Worm (Caenorhabditis elegans) whole organism, young adult: ENCODE results near the gene rpl-38.

Source experiments
- B0261.1 ChIP-seq: sonication (generic microtip); optimal IDR thresholded peaks from 2 replicates; lab custom pipeline; 2016; ENCODE audit warnings: mild to moderate bottlenecking, missing genetic modification characterization, moderate library complexity, missing compliant biosample characterization
- B0336.3 ChIP-seq: fragments of 200-800 bp; sonication (Bioruptor generic); IDR thresholded peaks from 2 replicates; pipeline ENCODE4 v1.3.6; 2022; ENCODE audit warnings: missing genetic modification characterization, missing compliant biosample characterization
- C17E4.6 ChIP-seq: fragments of 200-800 bp; sonication (Bioruptor generic); IDR thresholded peaks from 2 replicates; pipeline ENCODE4 v1.3.6; 2022; ENCODE audit warnings: missing genetic modification reagents, missing genetic modification characterization, missing compliant biosample characterization
- D2030.7 ChIP-seq: fragments of 200-800 bp; sonication (Bioruptor generic); IDR thresholded peaks from 2 replicates; pipeline ENCODE4 v1.3.6; 2022; ENCODE audit warnings: missing genetic modification reagents, missing genetic modification characterization, missing compliant biosample characterization
- F33H1.4 ChIP-seq: fragments of 200-800 bp; sonication (Bioruptor generic); IDR thresholded peaks from 2 replicates; pipeline ENCODE4 v1.3.6; 2022; ENCODE audit warnings: missing genetic modification reagents, missing genetic modification characterization, missing compliant biosample characterization
- F39B2.1 ChIP-seq: fragments of 200-800 bp; sonication (Bioruptor generic); IDR thresholded peaks from 2 replicates; pipeline ENCODE4 v1.3.6; 2022; ENCODE audit warnings: missing genetic modification reagents, missing genetic modification characterization, missing compliant biosample characterization
- F52B5.7 ChIP-seq: sonication (generic microtip); optimal IDR thresholded peaks from 2 replicates; lab custom pipeline; 2016; ENCODE audit warnings: mild to moderate bottlenecking, missing genetic modification characterization, missing compliant biosample characterization
- F57A8.1 ChIP-seq: fragments of 200-800 bp; sonication (Bioruptor generic); optimal IDR thresholded peaks from 2 replicates; lab custom pipeline; 2018; ENCODE audit warnings: mild to moderate bottlenecking, missing genetic modification characterization, moderate library complexity, missing compliant biosample characterization
- T26A5.8 ChIP-seq: sonication (generic microtip); optimal IDR thresholded peaks from 2 replicates; lab custom pipeline; 2016; ENCODE audit warnings: missing genetic modification characterization, missing compliant biosample characterization
- Y79H2A.3 ChIP-seq: fragments of 200-800 bp; sonication (Bioruptor generic); conservative IDR thresholded peaks from 2 replicates; pipeline ENCODE4 v1.3.6; 2022; ENCODE audit warnings: missing genetic modification reagents, missing genetic modification characterization, missing compliant biosample characterization
- Y95B8A.8 ChIP-seq: fragments of 200-800 bp; sonication (Bioruptor generic); IDR thresholded peaks from 2 replicates; pipeline ENCODE4 v1.3.6; 2022; ENCODE audit warnings: missing genetic modification reagents, missing genetic modification characterization, missing compliant biosample characterization
- ZK185.1 ChIP-seq: sonication (generic microtip); optimal IDR thresholded peaks from 2 replicates; lab custom pipeline; 2016; ENCODE audit warnings: mild to moderate bottlenecking, missing genetic modification characterization, missing compliant biosample characterization; ENCODE audit not compliant: poor library complexity, severe bottlenecking
- atf-7 ChIP-seq: sonication (generic microtip); optimal IDR thresholded peaks from 2 replicates; lab custom pipeline; 2017; ENCODE audit warnings: mild to moderate bottlenecking, missing genetic modification characterization, missing compliant biosample characterization
- attf-3 ChIP-seq: fragments of 200-800 bp; sonication (Bioruptor generic); conservative IDR thresholded peaks from 2 replicates; pipeline ENCODE4 v1.3.6; 2022; ENCODE audit warnings: missing genetic modification reagents, missing genetic modification characterization, missing compliant biosample characterization
- attf-5 ChIP-seq: fragments of 200-800 bp; sonication (Bioruptor generic); optimal IDR thresholded peaks from 2 replicates; lab custom pipeline; 2018; ENCODE audit warnings: mild to moderate bottlenecking, missing genetic modification characterization, missing compliant biosample characterization
- ccch-3 ChIP-seq: fragments of 200-800 bp; sonication (Bioruptor generic); optimal IDR thresholded peaks from 2 replicates; lab custom pipeline; 2018; ENCODE audit warnings: mild to moderate bottlenecking, missing genetic modification characterization, missing compliant biosample characterization
- ceh-27 ChIP-seq: fragments of 200-800 bp; sonication (Bioruptor generic); optimal IDR thresholded peaks from 2 replicates; lab custom pipeline; 2018; ENCODE audit warnings: mild to moderate bottlenecking, missing genetic modification characterization, moderate library complexity, missing compliant biosample characterization
- chd-7 ChIP-seq: sonication (generic microtip); optimal IDR thresholded peaks from 2 replicates; lab custom pipeline; 2016; ENCODE audit warnings: mild to moderate bottlenecking, missing genetic modification characterization, moderate library complexity, missing compliant biosample characterization
- dpl-1 ChIP-seq: fragments of 150-350 bp; optimal IDR thresholded peaks from 2 replicates; lab custom pipeline; 2014; ENCODE audit warnings: missing biosample characterization, missing genetic modification reagents, missing genetic modification characterization
- egl-18 ChIP-seq: fragments of 200-800 bp; sonication (Bioruptor generic); IDR thresholded peaks from 2 replicates; pipeline ENCODE4 v1.3.6; 2022; ENCODE audit warnings: missing genetic modification reagents, missing genetic modification characterization, missing compliant biosample characterization
- ekl-4 ChIP-seq: fragments of 200-800 bp; sonication (Bioruptor generic); IDR thresholded peaks from 2 replicates; pipeline ENCODE4 v1.3.6; 2022; ENCODE audit warnings: missing genetic modification reagents, missing genetic modification characterization, missing compliant biosample characterization
- hsf-1 ChIP-seq: fragments of 200-800 bp; sonication (Bioruptor generic); IDR thresholded peaks from 2 replicates; pipeline ENCODE4 v1.3.6; 2022; ENCODE audit warnings: missing genetic modification reagents, missing genetic modification characterization, missing compliant biosample characterization
- lin-26 ChIP-seq: fragments of 200-800 bp; sonication (Bioruptor generic); IDR thresholded peaks from 2 replicates; pipeline ENCODE4 v1.3.6; 2022; ENCODE audit warnings: missing genetic modification reagents, missing genetic modification characterization, missing compliant biosample characterization
- lin-35 ChIP-seq, 3 experiments: fragments of 150-350 bp in 2 of 3; sonication (generic microtip) in 1 of 3; optimal IDR thresholded peaks; 2 replicates each; lab custom pipeline; 2014 to 2018; ENCODE audit warnings: missing biosample characterization in 3 of 3, missing genetic modification characterization in 3 of 3, missing genetic modification reagents in 3 of 3
- lsy-27 ChIP-seq: sonication (generic microtip); optimal IDR thresholded peaks from 2 replicates; lab custom pipeline; 2017; ENCODE audit warnings: missing genetic modification characterization, mild to moderate bottlenecking, missing compliant biosample characterization, antibody characterized with exemption, missing genotype, borderline replicate concordance; ENCODE audit not compliant: insufficient read depth
- madf-8 ChIP-seq: fragments of 200-800 bp; sonication (Bioruptor generic); conservative IDR thresholded peaks from 2 replicates; pipeline ENCODE4 v1.3.6; 2022; ENCODE audit warnings: missing genetic modification reagents, missing genetic modification characterization, missing compliant biosample characterization
- mes-4 ChIP-seq: sonication (generic microtip); optimal IDR thresholded peaks from 2 replicates; lab custom pipeline; 2016; ENCODE audit warnings: missing genotype, missing genetic modification characterization, missing compliant biosample characterization
- nfya-1 ChIP-seq: sonication (generic microtip); optimal IDR thresholded peaks from 2 replicates; lab custom pipeline; 2017; ENCODE audit warnings: antibody characterized with exemption, missing compliant biosample characterization, missing genetic modification characterization, borderline replicate concordance; ENCODE audit not compliant: insufficient read depth
- nhr-80 ChIP-seq: sonication (generic microtip); optimal IDR thresholded peaks from 2 replicates; lab custom pipeline; 2016; ENCODE audit warnings: missing genetic modification characterization, missing compliant biosample characterization
- nhr-90 ChIP-seq: sonication (generic microtip); optimal IDR thresholded peaks from 2 replicates; lab custom pipeline; 2016; ENCODE audit warnings: missing genotype, mild to moderate bottlenecking, missing genetic modification characterization, missing compliant biosample characterization
- somi-1 ChIP-seq: fragments of 200-800 bp; sonication (Bioruptor generic); optimal IDR thresholded peaks from 2 replicates; lab custom pipeline; 2018; ENCODE audit warnings: mild to moderate bottlenecking, missing genetic modification characterization, missing compliant biosample characterization
- unc-130 ChIP-seq: sonication (generic microtip); optimal IDR thresholded peaks from 2 replicates; lab custom pipeline; 2016; ENCODE audit warnings: missing genetic modification reagents, missing genetic modification characterization, missing compliant biosample characterization
- ztf-18 ChIP-seq: sonication (generic microtip); optimal IDR thresholded peaks from 2 replicates; lab custom pipeline; 2016; ENCODE audit warnings: missing genotype, mild to moderate bottlenecking, missing genetic modification characterization, missing compliant biosample characterization

Gene rpl-38

DNA sequence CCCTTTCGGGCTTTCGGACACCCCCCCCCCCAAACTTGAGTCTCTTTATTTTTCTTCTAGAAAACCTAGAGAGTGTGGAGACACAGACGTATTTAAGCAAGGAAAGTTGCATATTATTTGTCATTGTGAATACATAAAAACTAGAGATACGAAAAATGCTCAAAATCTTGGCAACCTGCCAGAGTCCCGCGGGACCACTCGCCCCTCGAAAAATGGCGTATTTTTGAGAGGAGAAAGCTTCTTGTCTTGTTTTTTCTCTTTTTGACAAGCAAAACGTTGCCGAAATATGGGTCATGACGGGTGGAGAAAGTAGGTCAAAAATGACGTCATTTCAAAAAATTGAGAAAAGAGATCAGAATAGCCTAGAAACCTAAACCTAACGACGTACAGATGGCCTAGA lies 8.4 kb downstream of the rpl-38 start:
- TF ChIP-seq C17E4.6 (GFP tag; lab: Robert Waterston, UW), result no peak
- TF ChIP-seq F33H1.4 (GFP tag; lab: Robert Waterston, UW), result no peak
- peak; percentile 15 for TF ChIP-seq atf-7

DNA sequence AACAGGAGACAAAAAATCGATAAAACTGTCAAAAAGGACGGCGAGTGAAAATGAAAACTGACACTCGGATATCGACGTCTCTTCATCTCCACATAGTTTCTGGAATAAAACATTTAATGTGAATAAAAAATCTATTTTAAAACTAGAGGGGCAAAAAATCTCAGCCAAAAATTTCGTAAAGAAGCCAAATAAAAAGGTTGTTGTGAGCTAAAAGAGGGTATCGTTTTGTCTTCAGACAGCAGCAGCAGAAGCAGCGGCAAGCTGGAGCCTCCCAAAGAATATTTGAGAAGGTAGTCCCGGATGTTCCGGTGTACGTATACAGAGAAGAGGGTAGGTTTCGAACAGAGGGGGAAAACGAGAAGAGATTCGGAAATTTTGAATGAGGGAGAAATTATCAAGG lies 10.0 kb downstream of the rpl-38 start, which contains the start of gene lgc-31:
Gene lgc-31 (minus strand): TSS at position 101 of the 400 bp plus-strand sequence.
- no peak for TF ChIP-seq dpl-1 (GFP tag; lab: Kevin White, UChicago)
- no peak for TF ChIP-seq Y79H2A.3
- no peak for TF ChIP-seq B0261.1
- no peak for TF ChIP-seq nfya-1 (tag; lab: Kevin White, UChicago)
- no peak for TF ChIP-seq D2030.7 (GFP tag; lab: Robert Waterston, UW)
- no peak for TF ChIP-seq hsf-1
- no peak for TF ChIP-seq Y95B8A.8 (GFP tag; lab: Robert Waterston, UW)
- no peak for TF ChIP-seq somi-1
- TF ChIP-seq nhr-90 (tag; lab: Kevin White, UChicago), result no peak

DNA sequence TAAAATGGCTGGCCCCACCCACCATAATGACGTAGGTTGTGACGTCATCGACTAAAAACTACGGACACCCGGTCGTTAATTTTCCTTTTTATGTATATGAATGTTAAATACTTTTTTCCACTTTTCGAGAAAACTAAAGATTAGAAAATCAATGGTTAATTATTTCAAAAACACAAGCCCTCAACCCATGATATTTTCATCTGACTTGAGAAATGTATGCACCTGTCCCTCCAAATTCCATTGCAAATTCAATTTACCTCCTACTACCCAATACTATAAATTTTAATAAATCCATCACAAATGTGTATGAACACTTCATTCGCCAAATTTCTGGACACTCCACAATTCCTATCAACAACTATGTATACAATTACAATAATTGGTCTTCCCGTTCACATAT lies 17.1 kb downstream of the rpl-38 start, which contains the start of gene srh-276:
Gene srh-276 (plus strand): TSS at position 301 of the 400 bp plus-strand sequence.
- TF ChIP-seq F39B2.1 (GFP tag; lab: Robert Waterston, UW), result no peak
- TF ChIP-seq B0336.3 (GFP tag; lab: Robert Waterston, UW), result no peak
- no peak for TF ChIP-seq madf-8 (GFP tag; lab: Robert Waterston, UW)
- TF ChIP-seq egl-18, result no peak
- TF ChIP-seq ZK185.1, result no peak
- TF ChIP-seq attf-3 (GFP tag; lab: Robert Waterston, UW), result no peak
- no peak for TF ChIP-seq ekl-4 (GFP tag; lab: Robert Waterston, UW)
- TF ChIP-seq T26A5.8, result no peak
- TF ChIP-seq unc-130, result no peak

DNA sequence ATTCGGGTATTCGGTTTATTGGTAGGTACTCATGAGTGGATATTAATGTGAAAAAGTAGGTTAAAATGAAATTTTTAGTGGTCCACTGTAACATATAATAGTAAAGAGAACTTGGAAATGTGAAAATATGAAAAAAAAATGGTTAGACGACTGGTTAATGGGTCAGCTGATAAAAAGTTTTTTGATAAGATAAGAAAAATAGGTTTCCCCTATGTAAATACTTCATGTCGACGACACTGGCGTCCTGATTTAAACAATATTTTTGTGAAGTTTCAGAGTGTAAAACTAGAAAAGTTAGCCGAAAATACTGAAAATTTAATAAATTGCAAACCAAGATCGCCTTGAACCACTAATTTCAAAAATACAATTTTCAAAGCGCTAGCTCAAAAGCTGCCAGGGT lies 21.1 kb downstream of the rpl-38 start, which contains the start of gene F21A3.11:
Gene F21A3.11 (minus strand): TSS at position 117 of the 400 bp plus-strand sequence.
- TF ChIP-seq nhr-80 (tag; lab: Kevin White, UChicago) (peak; percentile 16), lin-26 (no peak), attf-5 (GFP tag; lab: Kevin White, UChicago) (no peak)

DNA sequence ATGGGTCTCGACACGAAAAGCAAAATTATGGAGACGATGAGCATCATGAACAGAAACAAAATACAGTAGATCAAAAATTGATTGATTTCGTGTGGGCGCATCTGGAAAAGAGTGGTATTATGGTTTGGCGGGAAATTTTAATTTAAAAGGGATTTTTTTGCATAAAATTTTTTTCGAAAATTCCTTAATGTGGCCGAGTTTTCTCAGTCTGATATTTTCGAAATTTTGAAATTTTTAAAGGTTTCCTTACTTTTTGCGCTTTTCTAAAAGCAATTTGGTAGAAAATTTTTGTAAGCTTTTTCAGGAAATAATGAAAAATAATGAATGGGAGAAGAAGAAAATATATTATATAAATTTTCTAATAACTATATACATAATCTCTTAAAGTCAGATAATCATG lies 21.9 kb downstream of the rpl-38 start, which contains the start of gene F21A3.2:
Gene F21A3.2 (minus strand): TSS at position 101 of the 400 bp plus-strand sequence.
- TF ChIP-seq chd-7 (tag; lab: Kevin White, UChicago) (no peak), F52B5.7 (tag; lab: Kevin White, UChicago) (no peak), lin-35 (GFP tag; optimal IDR thresholded peaks at IDR 0.05; lab: Kevin White, UChicago) (no peak), F57A8.1 (GFP tag; lab: Kevin White, UChicago) (no peak), ekl-4 (GFP tag; lab: Robert Waterston, UW) (no peak), mes-4 (no peak), ztf-18 (tag; lab: Kevin White, UChicago) (no peak), lsy-27 (tag; lab: Kevin White, UChicago) (no peak), attf-3 (GFP tag; lab: Robert Waterston, UW) (no peak), ccch-3 (GFP tag; lab: Kevin White, UChicago) (no peak), ceh-27 (GFP tag; lab: Kevin White, UChicago) (no peak)
